Worm (Caenorhabditis elegans) whole organism, L2 larva: ENCODE measurements around the gene hex-2.
"Not testable (repeated sequence)": the region's sequence is repeated elsewhere in the genome, so short reads cannot be mapped to it uniquely, and the experiment has no call there.

Experiments
- C34F6.9 ChIP-seq: fragments of 150-350 bp; optimal IDR thresholded peaks from 2 replicates; lab custom pipeline; 2014; ENCODE audit warnings: missing biosample characterization, missing genetic modification characterization
- F13H6.1 ChIP-seq: sonication (generic microtip); optimal IDR thresholded peaks from 2 replicates; lab custom pipeline; 2016; ENCODE audit warnings: missing genetic modification characterization, missing compliant biosample characterization
- Y55F3AM.14 ChIP-seq: fragments of 200-800 bp; sonication (Bioruptor generic); optimal IDR thresholded peaks from 2 replicates; lab custom pipeline; 2018; ENCODE audit warnings: mild to moderate bottlenecking, missing genetic modification characterization, missing compliant biosample characterization
- ZK546.5 ChIP-seq: sonication (generic microtip); optimal IDR thresholded peaks from 2 replicates; lab custom pipeline; 2017; ENCODE audit warnings: missing biosample characterization, missing genetic modification characterization
- alr-1 ChIP-seq: fragments of 150-350 bp; optimal IDR thresholded peaks from 2 replicates; lab custom pipeline; 2014; ENCODE audit warnings: missing biosample characterization, missing genetic modification characterization
- aly-2 ChIP-seq: fragments of 150-350 bp; optimal IDR thresholded peaks from 2 replicates; lab custom pipeline; 2014; ENCODE audit warnings: missing biosample characterization, missing genetic modification characterization
- blmp-1 ChIP-seq: sonication (generic microtip); optimal IDR thresholded peaks from 2 replicates; lab custom pipeline; 2017; ENCODE audit warnings: missing genetic modification characterization, mild to moderate bottlenecking, missing compliant biosample characterization, antibody characterized with exemption, moderate library complexity; ENCODE audit not compliant: insufficient read depth
- ceh-16 ChIP-seq: fragments of 150-350 bp; optimal IDR thresholded peaks from 2 replicates; lab custom pipeline; 2014; ENCODE audit warnings: missing biosample characterization, missing genetic modification characterization
- ceh-82 ChIP-seq: fragments of 150-350 bp; optimal IDR thresholded peaks from 2 replicates; lab custom pipeline; 2014; ENCODE audit warnings: missing biosample characterization, missing genetic modification characterization
- crh-2 ChIP-seq: sonication (generic microtip); optimal IDR thresholded peaks from 2 replicates; lab custom pipeline; 2017; ENCODE audit warnings: missing biosample characterization, missing genetic modification characterization
- egl-27 ChIP-seq: sonication (generic microtip); optimal IDR thresholded peaks from 3 replicates; lab custom pipeline; 2017; ENCODE audit warnings: missing biosample characterization, missing genetic modification reagents, missing genetic modification characterization
- fos-1 ChIP-seq: fragments of 150-350 bp; optimal IDR thresholded peaks from 2 replicates; lab custom pipeline; 2014; ENCODE audit warnings: missing biosample characterization, missing genetic modification characterization
- gmeb-1 ChIP-seq: fragments of 150-350 bp; optimal IDR thresholded peaks from 2 replicates; lab custom pipeline; 2014; ENCODE audit warnings: missing biosample characterization, missing genetic modification characterization
- lsy-2 ChIP-seq, 2 experiments: fragments of 150-350 bp in 1 of 2; sonication (generic microtip) in 1 of 2; optimal IDR thresholded peaks; 2 replicates each; lab custom pipeline; 2014 to 2017; ENCODE audit warnings: missing biosample characterization in 2 of 2, missing genetic modification characterization in 2 of 2
- mab-5 ChIP-seq: fragments of 150-350 bp; optimal IDR thresholded peaks from 2 replicates; lab custom pipeline; 2014; ENCODE audit warnings: missing biosample characterization, missing genetic modification characterization
- mbf-1 ChIP-seq: sonication (generic microtip); optimal IDR thresholded peaks from 2 replicates; lab custom pipeline; 2017; ENCODE audit warnings: missing biosample characterization, missing genetic modification characterization
- mdl-1 ChIP-seq, 2 experiments: fragments of 150-350 bp in 1 of 2; sonication (generic microtip) in 1 of 2; optimal IDR thresholded peaks; 2 replicates each; lab custom pipeline; 2017; ENCODE audit warnings: missing biosample characterization in 2 of 2, missing genetic modification characterization in 2 of 2
- nhr-12 ChIP-seq: fragments of 150-350 bp; optimal IDR thresholded peaks from 2 replicates; lab custom pipeline; 2014; ENCODE audit warnings: missing biosample characterization, missing genetic modification characterization
- nhr-21 ChIP-seq: fragments of 150-350 bp; optimal IDR thresholded peaks from 2 replicates; lab custom pipeline; 2014; ENCODE audit warnings: missing biosample characterization, missing genetic modification characterization
- nhr-23 ChIP-seq: fragments of 150-350 bp; optimal IDR thresholded peaks from 2 replicates; lab custom pipeline; 2014; ENCODE audit warnings: missing biosample characterization, missing genetic modification reagents, missing genetic modification characterization
- nhr-237 ChIP-seq: fragments of 150-350 bp; optimal IDR thresholded peaks from 2 replicates; lab custom pipeline; 2014; ENCODE audit warnings: missing biosample characterization, missing genetic modification characterization
- nhr-25 ChIP-seq: fragments of 150-350 bp; sonication (generic microtip); optimal IDR thresholded peaks from 3 replicates; lab custom pipeline; 2014; ENCODE audit warnings: missing biosample characterization, missing genetic modification characterization
- nhr-77 ChIP-seq: fragments of 150-350 bp; optimal IDR thresholded peaks from 2 replicates; lab custom pipeline; 2014; ENCODE audit warnings: missing biosample characterization, missing genetic modification characterization
- peb-1 ChIP-seq: fragments of 150-350 bp; optimal IDR thresholded peaks from 2 replicates; lab custom pipeline; 2014; ENCODE audit warnings: missing biosample characterization, missing genetic modification characterization
- sma-3 ChIP-seq: sonication (generic microtip); optimal IDR thresholded peaks from 2 replicates; lab custom pipeline; 2016; ENCODE audit warnings: missing genetic modification reagents, missing genetic modification characterization, missing compliant biosample characterization
- sma-9 ChIP-seq, 2 experiments: fragments of 150-350 bp in 1 of 2; sonication (generic microtip) in 1 of 2; optimal IDR thresholded peaks; 2 replicates each; lab custom pipeline; 2014 to 2016; ENCODE audit warnings: missing genetic modification characterization in 2 of 2, mild to moderate bottlenecking in 1 of 2, missing biosample characterization in 1 of 2, missing compliant biosample characterization in 1 of 2, missing genetic modification reagents in 1 of 2, moderate library complexity in 1 of 2
- snpc-4 ChIP-seq: fragments of 150-350 bp; optimal IDR thresholded peaks from 2 replicates; lab custom pipeline; 2014; ENCODE audit warnings: missing biosample characterization, missing genetic modification characterization
- unc-39 ChIP-seq: fragments of 150-350 bp; optimal IDR thresholded peaks from 2 replicates; lab custom pipeline; 2014; ENCODE audit warnings: missing biosample characterization, missing genetic modification characterization
- unc-62 ChIP-seq: fragments of 150-350 bp; optimal IDR thresholded peaks from 2 replicates; lab custom pipeline; 2014; ENCODE audit warnings: missing biosample characterization, missing genetic modification reagents, missing genetic modification characterization
- zag-1 ChIP-seq: fragments of 150-350 bp; optimal IDR thresholded peaks from 2 replicates; lab custom pipeline; 2014; ENCODE audit warnings: missing biosample characterization, missing genetic modification characterization
- ztf-1 ChIP-seq: fragments of 200-800 bp; sonication (Bioruptor generic); conservative IDR thresholded peaks from 2 replicates; pipeline ENCODE4 v1.3.6; 2022; ENCODE audit warnings: missing genetic modification characterization, missing compliant biosample characterization
- ztf-11 ChIP-seq: sonication (generic microtip); optimal IDR thresholded peaks from 2 replicates; lab custom pipeline; 2017; ENCODE audit warnings: missing biosample characterization, missing genetic modification characterization
- ztf-4 ChIP-seq: fragments of 150-350 bp; optimal IDR thresholded peaks from 2 replicates; lab custom pipeline; 2014; ENCODE audit warnings: missing biosample characterization, missing genetic modification characterization

The hex-2 gene

DNA sequence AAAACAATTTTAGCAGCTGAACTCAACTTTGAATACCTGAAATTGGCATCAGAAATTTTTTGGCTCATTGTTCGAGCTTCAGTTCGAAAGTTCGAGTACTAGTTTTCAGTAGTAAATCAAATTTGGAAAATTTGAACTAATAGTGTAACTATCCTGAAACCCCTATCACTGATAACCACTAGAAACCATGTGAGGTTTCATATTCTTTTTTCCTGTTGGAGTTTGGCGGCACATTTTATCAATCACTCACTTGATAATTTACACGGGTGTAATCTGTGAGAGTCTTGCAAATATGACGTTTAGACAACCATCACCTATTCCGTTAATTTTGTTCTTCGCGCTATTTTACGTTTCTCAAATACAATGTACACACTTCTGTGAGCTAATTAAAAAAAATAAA is 6.9 kb upstream of the hex-2 start, which contains the start of gene C14C11.4:
Gene C14C11.4, plus strand, starts transcription at position 252 of the 400 bp plus-strand sequence.
- TF ChIP-seq F13H6.1 (tag; lab: Kevin White, UChicago), result no peak
- no peak for TF ChIP-seq ztf-1
- peak; percentile 12 for TF ChIP-seq crh-2 (tag; lab: Kevin White, UChicago)
- no peak for TF ChIP-seq ztf-4 (tag; lab: Kevin White, UChicago)
- TF ChIP-seq fos-1 (tag; lab: Kevin White, UChicago), result peak; percentile 81
- no peak for TF ChIP-seq C34F6.9 (tag; lab: Kevin White, UChicago)
- no peak for TF ChIP-seq ztf-11

DNA sequence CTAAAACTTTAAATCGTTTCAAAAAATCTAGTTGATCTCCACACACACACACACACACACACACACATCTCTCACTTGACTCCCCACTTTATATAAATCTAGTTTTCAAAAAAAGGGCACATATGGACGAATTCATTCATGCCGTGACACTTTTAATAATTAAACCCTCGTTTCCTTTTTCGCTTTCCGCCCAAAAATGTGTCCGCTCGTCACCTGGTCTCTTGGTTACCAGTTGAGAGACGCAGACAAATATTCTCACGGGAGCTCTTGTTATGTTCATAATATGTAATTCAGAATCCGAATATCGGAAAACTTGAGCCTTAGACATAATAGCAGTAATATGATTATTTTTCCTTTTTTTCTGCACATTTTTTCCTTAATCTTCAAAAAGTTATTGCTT is 2.3 kb upstream of the hex-2 start:
- TF ChIP-seq ceh-82 (tag; lab: Kevin White, UChicago) (no peak), nhr-23 (no peak), unc-62 (no peak), nhr-25 (tag; lab: Kevin White, UChicago) (no peak), unc-39 (tag; lab: Kevin White, UChicago) (no peak), C34F6.9 (tag; lab: Kevin White, UChicago) (no peak), lsy-2 (tag; optimal IDR thresholded peaks at IDR 0.05; lab: Kevin White, UChicago) (no peak), mdl-1 (tag; optimal IDR thresholded peaks at IDR 0.05; lab: Kevin White, UChicago) (no peak), zag-1 (tag; lab: Kevin White, UChicago) (no peak), alr-1 (tag; lab: Kevin White, UChicago) (no peak), peb-1 (tag; lab: Kevin White, UChicago) (no peak), snpc-4 (tag; lab: Kevin White, UChicago) (no peak), sma-9 (GFP tag; optimal IDR thresholded peaks at IDR 0.05; lab: Kevin White, UChicago) (no peak), sma-9 (tag; optimal IDR thresholded peaks at IDR 0.05; lab: Kevin White, UChicago) (no peak), ztf-1 (no peak), nhr-77 (no peak), blmp-1 (tag; lab: Kevin White, UChicago) (no peak)

DNA sequence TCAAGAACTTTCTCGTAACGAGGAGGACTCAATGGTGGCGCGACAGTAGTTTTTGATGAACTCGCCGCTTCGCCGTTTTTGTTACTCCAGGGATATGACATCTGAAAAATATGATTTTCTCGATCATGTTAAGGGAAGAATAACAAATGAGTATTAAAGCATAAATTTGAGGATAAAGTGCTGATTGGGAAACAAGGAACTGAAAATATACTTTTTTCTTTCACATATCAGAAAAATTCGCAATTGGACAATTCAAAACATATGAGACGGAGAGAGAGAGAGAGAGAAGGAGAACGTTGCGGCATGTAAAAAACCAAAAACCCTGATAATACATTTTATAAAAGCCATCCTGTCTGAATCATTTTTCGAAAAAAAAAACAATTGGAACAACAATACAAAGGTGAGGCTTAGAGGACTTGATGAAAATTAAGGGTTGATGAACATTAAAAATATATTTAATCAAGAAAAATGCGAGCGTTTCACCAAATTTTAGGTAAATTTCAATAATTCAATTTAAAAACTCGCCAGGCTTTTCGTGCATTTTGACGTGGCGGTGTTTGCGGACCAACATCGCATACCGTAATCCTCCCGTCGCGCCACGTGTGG is 6.5 kb downstream of the hex-2 start, which contains the start of the genes mut-14 and C14C11.2:
Gene mut-14, minus strand, starts transcription at position 101 of the 606 bp plus-strand sequence.
Gene C14C11.2, plus strand, starts transcription at position 556 of the 606 bp plus-strand sequence.
- TF ChIP-seq nhr-12 (tag; lab: Kevin White, UChicago) (no peak), mab-5 (tag; lab: Kevin White, UChicago) (no peak), ZK546.5 (no peak), fos-1 (tag; lab: Kevin White, UChicago) (no peak), unc-39 (tag; lab: Kevin White, UChicago) (no peak), ceh-16 (tag; lab: Kevin White, UChicago) (no peak), egl-27 (tag; lab: Kevin White, UChicago) (no peak), nhr-77 (no peak), Y55F3AM.14 (GFP tag; lab: Kevin White, UChicago) (no peak)
- TF ChIP-seq, all 48 proteins: peak for 0

DNA sequence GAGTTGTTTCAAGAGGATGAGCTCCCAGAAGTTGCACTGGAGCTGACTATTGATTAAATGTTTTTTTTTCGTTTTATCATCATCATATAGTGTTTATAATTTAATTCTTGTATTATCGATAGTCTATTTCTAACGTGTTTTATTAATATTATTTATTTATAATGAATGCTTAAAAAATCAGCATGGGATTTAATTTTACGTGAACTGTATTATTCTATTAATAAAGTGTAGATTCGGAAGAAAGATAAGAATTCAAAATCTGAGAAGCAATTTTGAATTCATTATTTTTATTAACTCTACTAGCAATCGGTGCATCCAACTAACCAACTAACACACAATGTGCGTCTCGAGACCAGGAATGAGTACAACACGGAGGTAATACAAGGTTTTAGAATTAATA is 9.1 kb downstream of the hex-2 start, which contains the start of gene C14C11.1:
Gene C14C11.1, plus strand, starts transcription at position 301 of the 400 bp plus-strand sequence.
- not testable (repeated sequence) for TF ChIP-seq ZK546.5; nhr-237 (tag; lab: Kevin White, UChicago); F13H6.1 (tag; lab: Kevin White, UChicago)

DNA sequence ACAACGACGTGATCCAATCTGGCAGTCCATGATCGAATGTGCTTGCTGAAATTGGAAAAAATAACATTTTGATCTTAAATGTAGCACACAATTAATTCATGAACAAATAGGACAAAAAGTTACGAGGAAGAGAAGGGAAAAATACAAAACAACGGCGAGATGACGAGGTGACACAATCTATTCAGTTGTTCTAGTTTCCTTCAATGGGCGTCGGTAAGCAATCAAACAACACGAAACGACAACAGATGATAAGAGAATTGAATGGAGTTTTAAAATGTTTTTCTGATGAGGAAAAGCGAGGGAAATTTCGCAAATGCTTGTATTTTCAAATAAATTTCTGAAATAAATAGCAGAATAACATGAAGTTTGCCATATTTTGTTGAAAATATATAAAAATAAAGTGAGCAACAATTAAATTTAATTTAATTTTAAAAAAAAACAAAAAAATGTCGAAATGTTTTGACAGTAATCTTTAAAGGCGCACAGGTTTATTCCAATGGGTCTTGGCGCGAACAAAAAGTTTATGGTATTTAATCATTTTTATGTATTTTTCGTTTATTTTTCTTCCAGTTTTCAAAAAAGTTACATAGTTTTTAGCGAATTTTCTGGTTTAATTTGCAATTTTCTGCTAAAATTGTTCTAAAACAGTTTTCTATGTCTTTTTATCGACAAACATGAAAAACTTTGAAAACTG is 11.9 kb downstream of the hex-2 start, which contains the start of gene C14C11.7:
Gene C14C11.7, minus strand, starts transcription at position 51 of the 694 bp plus-strand sequence.
- TF ChIP-seq fos-1 (tag; lab: Kevin White, UChicago) (peak; percentile 1), mbf-1 (no peak)

DNA sequence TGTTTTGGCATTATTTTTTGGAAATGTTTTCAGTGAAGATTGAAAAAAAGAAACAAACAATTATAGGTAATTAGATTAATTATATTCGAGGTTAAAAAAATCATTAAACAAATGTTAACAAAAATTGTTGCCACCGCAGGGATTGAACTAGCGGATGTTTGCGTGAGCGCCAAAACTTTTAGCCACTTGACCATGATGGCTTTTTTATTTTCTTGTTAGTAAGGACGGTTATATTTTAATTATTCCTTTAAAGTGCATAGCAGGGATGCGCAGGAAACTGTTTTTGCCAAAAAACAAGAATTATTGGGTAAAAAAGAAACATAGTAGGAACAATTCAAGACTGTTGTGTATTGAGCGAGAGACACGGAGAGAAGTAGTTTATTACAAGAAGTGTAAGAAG is 13.1 kb downstream of the hex-2 start:
- TF ChIP-seq sma-3 (GFP tag; lab: Kevin White, UChicago) (peak; percentile 65), gmeb-1 (tag; lab: Kevin White, UChicago) (peak; percentile 3), nhr-21 (tag; lab: Kevin White, UChicago) (peak; percentile 66), crh-2 (tag; lab: Kevin White, UChicago) (peak; percentile 55), sma-9 (GFP tag; optimal IDR thresholded peaks at IDR 0.05; lab: Kevin White, UChicago) (peak; percentile 69), sma-9 (tag; optimal IDR thresholded peaks at IDR 0.05; lab: Kevin White, UChicago) (no peak), Y55F3AM.14 (GFP tag; lab: Kevin White, UChicago) (peak; percentile 34), mbf-1 (no peak), aly-2 (no peak)
